Worm (Caenorhabditis elegans) whole organism, mixed stage, embryonic: ENCODE data around the gene K03H1.12.

Experiments
- M03D4.4 ChIP-seq: sonication (generic microtip); optimal IDR thresholded peaks from 2 replicates; lab custom pipeline; 2017; ENCODE audit warnings: mild to moderate bottlenecking, missing genetic modification characterization, missing compliant biosample characterization
- bed-3 ChIP-seq: fragments of 200-800 bp; sonication (Bioruptor generic); optimal IDR thresholded peaks from 3 replicates; lab custom pipeline; 2018; ENCODE audit warnings: mild to moderate bottlenecking, missing genetic modification characterization, moderate library complexity, missing compliant biosample characterization
- blmp-1 ChIP-seq: fragments of 150-350 bp; optimal IDR thresholded peaks from 2 replicates; lab custom pipeline; 2014; ENCODE audit warnings: missing biosample characterization, missing genetic modification characterization
- ceh-39 ChIP-seq: fragments of 150-350 bp; optimal IDR thresholded peaks from 2 replicates; lab custom pipeline; 2014; ENCODE audit warnings: missing biosample characterization, missing genetic modification characterization
- ceh-43 ChIP-seq: fragments of 200-800 bp; sonication (Bioruptor generic); optimal IDR thresholded peaks from 2 replicates; lab custom pipeline; 2018; ENCODE audit warnings: mild to moderate bottlenecking, missing genetic modification characterization, moderate library complexity, missing compliant biosample characterization
- ceh-83 ChIP-seq: fragments of 200-800 bp; sonication (Bioruptor generic); optimal IDR thresholded peaks from 2 replicates; lab custom pipeline; 2018; ENCODE audit warnings: mild to moderate bottlenecking, missing genetic modification characterization, missing compliant biosample characterization
- ces-1 ChIP-seq: fragments of 150-350 bp; optimal IDR thresholded peaks from 2 replicates; lab custom pipeline; 2014; ENCODE audit warnings: missing biosample characterization, missing genetic modification reagents, missing genetic modification characterization
- cnd-1 ChIP-seq: fragments of 200-800 bp; sonication (Bioruptor generic); optimal IDR thresholded peaks from 2 replicates; lab custom pipeline; 2018; ENCODE audit warnings: mild to moderate bottlenecking, missing genetic modification characterization, missing compliant biosample characterization
- drap-1 ChIP-seq: fragments of 200-800 bp; sonication (Bioruptor generic); optimal IDR thresholded peaks from 3 replicates; lab custom pipeline; 2018; ENCODE audit warnings: mild to moderate bottlenecking, missing genetic modification characterization, missing compliant biosample characterization
- elt-1 ChIP-seq: sonication (generic microtip); optimal IDR thresholded peaks from 2 replicates; lab custom pipeline; 2017; ENCODE audit warnings: missing genetic modification characterization, mild to moderate bottlenecking, missing compliant biosample characterization, antibody characterized with exemption, moderate library complexity, borderline replicate concordance; ENCODE audit not compliant: insufficient read depth
- elt-3 ChIP-seq: fragments of 150-350 bp; optimal IDR thresholded peaks from 2 replicates; lab custom pipeline; 2014; ENCODE audit warnings: missing biosample characterization, missing genetic modification characterization
- flh-1 ChIP-seq: fragments of 200-800 bp; sonication (Bioruptor generic); optimal IDR thresholded peaks from 2 replicates; lab custom pipeline; 2018; ENCODE audit warnings: mild to moderate bottlenecking, missing genetic modification characterization, moderate library complexity, missing compliant biosample characterization
- ham-2 ChIP-seq: fragments of 200-800 bp; sonication (Bioruptor generic); optimal IDR thresholded peaks from 2 replicates; lab custom pipeline; 2018; ENCODE audit warnings: mild to moderate bottlenecking, missing genetic modification characterization, missing compliant biosample characterization
- lin-13 ChIP-seq: fragments of 150-350 bp; optimal IDR thresholded peaks from 2 replicates; lab custom pipeline; 2014; ENCODE audit warnings: missing biosample characterization, missing genetic modification characterization
- lin-32 ChIP-seq: fragments of 200-800 bp; sonication (Bioruptor generic); optimal IDR thresholded peaks from 2 replicates; lab custom pipeline; 2018; ENCODE audit warnings: mild to moderate bottlenecking, missing genetic modification characterization, missing compliant biosample characterization
- lsy-2 ChIP-seq: fragments of 150-350 bp; optimal IDR thresholded peaks from 2 replicates; lab custom pipeline; 2014; ENCODE audit warnings: missing biosample characterization, missing genetic modification characterization
- mab-5 ChIP-seq: fragments of 150-350 bp; optimal IDR thresholded peaks from 2 replicates; lab custom pipeline; 2014; ENCODE audit warnings: missing biosample characterization, missing genetic modification characterization
- mep-1 ChIP-seq: fragments of 150-350 bp; optimal IDR thresholded peaks from 2 replicates; lab custom pipeline; 2017; ENCODE audit warnings: missing biosample characterization, missing genetic modification reagents, missing genetic modification characterization, inconsistent platforms
- mls-2 ChIP-seq: sonication (generic microtip); optimal IDR thresholded peaks from 2 replicates; lab custom pipeline; 2016; ENCODE audit warnings: mild to moderate bottlenecking, missing genetic modification characterization, moderate library complexity, missing compliant biosample characterization
- nhr-2 ChIP-seq: fragments of 150-350 bp; optimal IDR thresholded peaks from 2 replicates; lab custom pipeline; 2014; ENCODE audit warnings: missing biosample characterization, missing genetic modification characterization
- nhr-237 ChIP-seq: fragments of 150-350 bp; optimal IDR thresholded peaks from 2 replicates; lab custom pipeline; 2014; ENCODE audit warnings: missing biosample characterization, missing genetic modification characterization
- nhr-28 ChIP-seq: fragments of 150-350 bp; optimal IDR thresholded peaks from 2 replicates; lab custom pipeline; 2014; ENCODE audit warnings: missing biosample characterization, missing genetic modification characterization
- nhr-76 ChIP-seq: sonication (generic microtip); optimal IDR thresholded peaks from 2 replicates; lab custom pipeline; 2017; ENCODE audit warnings: missing biosample characterization, missing genetic modification characterization
- sem-2 ChIP-seq: fragments of 200-800 bp; sonication (Bioruptor generic); optimal IDR thresholded peaks from 2 replicates; lab custom pipeline; 2018; ENCODE audit warnings: mild to moderate bottlenecking, missing genetic modification characterization, missing compliant biosample characterization
- snpc-4 ChIP-seq: fragments of 150-350 bp; optimal IDR thresholded peaks from 2 replicates; lab custom pipeline; 2014; ENCODE audit warnings: missing biosample characterization, missing genetic modification characterization
- sptf-1 ChIP-seq: sonication (generic microtip); optimal IDR thresholded peaks from 2 replicates; lab custom pipeline; 2017; ENCODE audit warnings: mild to moderate bottlenecking, missing genetic modification characterization, moderate library complexity, missing compliant biosample characterization
- tbx-8 ChIP-seq: fragments of 200-800 bp; sonication (Bioruptor generic); optimal IDR thresholded peaks from 2 replicates; lab custom pipeline; 2018; ENCODE audit warnings: mild to moderate bottlenecking, missing genetic modification characterization, moderate library complexity, missing compliant biosample characterization
- unc-120 ChIP-seq: sonication (generic microtip); optimal IDR thresholded peaks from 2 replicates; lab custom pipeline; 2017; ENCODE audit warnings: missing genetic modification characterization, missing compliant biosample characterization; ENCODE audit not compliant: poor library complexity, severe bottlenecking
- unc-39 ChIP-seq: fragments of 150-350 bp; optimal IDR thresholded peaks from 2 replicates; lab custom pipeline; 2014; ENCODE audit warnings: missing biosample characterization, missing genetic modification characterization
- unc-62 ChIP-seq: fragments of 150-350 bp; optimal IDR thresholded peaks from 2 replicates; lab custom pipeline; 2014; ENCODE audit warnings: missing biosample characterization, missing genetic modification reagents, missing genetic modification characterization
- zip-8 ChIP-seq: fragments of 150-350 bp; optimal IDR thresholded peaks from 2 replicates; lab custom pipeline; 2014; ENCODE audit warnings: missing biosample characterization, missing genetic modification characterization
- ztf-11 ChIP-seq: fragments of 150-350 bp; optimal IDR thresholded peaks from 2 replicates; lab custom pipeline; 2014; ENCODE audit warnings: missing biosample characterization, missing genetic modification characterization

The K03H1.12 gene

ce11 chrIII:9929525-9929924 lies 11.9 kb upstream of the K03H1.12 start:
- no peak for TF ChIP-seq sem-2
- no peak for TF ChIP-seq flh-1 (GFP tag; lab: Kevin White, UChicago)
- TF ChIP-seq elt-1 = no peak
- no peak for TF ChIP-seq ham-2 (GFP tag; lab: Kevin White, UChicago)
- no peak for TF ChIP-seq ceh-39 (tag; lab: Kevin White, UChicago)
- TF ChIP-seq zip-8 (tag; lab: Kevin White, UChicago) = no peak
- no peak for TF ChIP-seq snpc-4
- TF ChIP-seq ceh-83 (GFP tag; lab: Kevin White, UChicago) = no peak
- no peak for TF ChIP-seq ceh-43 (GFP tag; lab: Kevin White, UChicago)
- no peak for TF ChIP-seq mep-1 (tag; lab: Kevin White, UChicago)
- no peak for TF ChIP-seq unc-120 (tag; lab: Kevin White, UChicago)
- TF ChIP-seq ces-1 = no peak

DNA sequence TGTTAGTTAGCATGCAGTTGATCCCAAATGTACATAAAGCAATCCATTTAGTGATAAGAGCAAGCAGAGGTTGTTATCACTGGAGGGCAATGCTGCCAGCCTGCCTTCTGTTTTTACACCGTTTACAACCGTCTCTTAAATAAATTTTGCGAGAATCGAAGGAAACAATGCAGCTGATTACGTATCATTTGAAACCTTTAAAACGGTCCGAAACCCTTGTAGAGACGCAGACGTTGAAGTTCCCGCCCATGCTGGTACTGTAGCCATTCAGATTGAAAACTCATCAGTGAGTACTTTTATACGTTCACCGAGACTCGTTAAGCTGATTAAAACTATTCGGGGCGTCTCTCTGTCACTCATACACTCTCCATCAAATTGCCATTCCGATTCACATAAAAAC lies 11.0 kb upstream of the K03H1.12 start:
- TF ChIP-seq sptf-1 (no peak), mls-2 (no peak), ham-2 (GFP tag; lab: Kevin White, UChicago) (no peak), drap-1 (GFP tag; lab: Kevin White, UChicago) (no peak), nhr-28 (no peak), unc-39 (tag; lab: Kevin White, UChicago) (no peak), blmp-1 (tag; lab: Kevin White, UChicago) (no peak), elt-3 (tag; lab: Kevin White, UChicago) (no peak), zip-8 (tag; lab: Kevin White, UChicago) (no peak), mep-1 (tag; lab: Kevin White, UChicago) (no peak), lin-32 (GFP tag; lab: Kevin White, UChicago) (no peak), bed-3 (GFP tag; lab: Kevin White, UChicago) (no peak), cnd-1 (tag; lab: Kevin White, UChicago) (no peak)

DNA sequence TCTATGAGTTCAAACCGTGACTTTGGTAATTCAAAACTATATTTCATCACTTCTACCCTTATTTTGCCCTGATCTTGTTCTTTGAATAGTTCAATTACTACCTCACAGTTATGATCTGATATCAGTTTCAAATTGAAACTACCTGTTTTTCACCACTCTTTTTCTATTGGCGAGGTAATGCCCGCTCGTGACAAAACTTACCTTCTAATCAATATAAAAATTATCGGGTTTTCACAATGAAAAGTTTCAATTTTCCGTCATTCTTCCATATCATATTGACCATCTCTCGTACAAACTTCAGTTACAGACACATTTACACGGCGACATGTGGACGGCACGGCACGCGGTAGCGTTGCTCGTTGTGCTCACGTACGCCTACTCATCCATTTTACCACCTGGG lies 9.3 kb upstream of the K03H1.12 start, which contains the start of gene dec-7:
TSS of gene dec-7 (plus strand) at position 308 of the 400 bp plus-strand sequence.
- TF ChIP-seq sptf-1 (no peak), ztf-11 (no peak), sem-2 (no peak), nhr-76 (tag; lab: Kevin White, UChicago) (no peak), unc-39 (tag; lab: Kevin White, UChicago) (no peak), lin-32 (GFP tag; lab: Kevin White, UChicago) (no peak), unc-120 (tag; lab: Kevin White, UChicago) (no peak), snpc-4 (no peak), bed-3 (GFP tag; lab: Kevin White, UChicago) (no peak), mab-5 (tag; lab: Kevin White, UChicago) (no peak), nhr-2 (no peak), cnd-1 (tag; lab: Kevin White, UChicago) (no peak), blmp-1 (tag; lab: Kevin White, UChicago) (no peak), elt-1 (no peak)

DNA sequence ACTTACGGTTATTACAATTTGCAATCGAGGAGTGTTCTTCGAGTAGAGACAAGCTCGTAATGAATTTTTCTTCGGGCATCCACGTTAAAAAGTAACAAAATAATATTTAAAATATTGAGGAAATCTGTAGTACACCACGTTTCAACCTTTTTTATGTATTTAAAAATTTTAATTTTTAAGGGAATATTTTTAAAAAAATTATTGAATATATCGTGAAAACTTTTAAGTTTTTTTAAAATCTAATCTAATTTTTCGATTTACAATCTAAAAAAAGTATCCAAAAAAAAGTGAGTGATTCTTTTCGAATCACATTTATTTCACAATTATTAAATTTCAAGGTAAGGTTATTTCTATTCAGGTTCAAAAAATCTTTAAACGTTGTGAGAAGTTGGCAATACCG lies 3.3 kb downstream of the K03H1.12 start, which contains the start of gene gln-2:
TSS of gene gln-2 (minus strand) at position 101 of the 400 bp plus-strand sequence.
- TF ChIP-seq zip-8 (tag; lab: Kevin White, UChicago) = no peak
- no peak for TF ChIP-seq sptf-1
- no peak for TF ChIP-seq lsy-2 (tag; lab: Kevin White, UChicago)
- TF ChIP-seq ces-1 = no peak
- no peak for TF ChIP-seq nhr-237 (tag; lab: Kevin White, UChicago)
- TF ChIP-seq lin-13 (tag; lab: Kevin White, UChicago) = no peak
- TF ChIP-seq cnd-1 (tag; lab: Kevin White, UChicago) = no peak
- no peak for TF ChIP-seq M03D4.4 (tag; lab: Kevin White, UChicago)
- TF ChIP-seq mab-5 (tag; lab: Kevin White, UChicago) = no peak
- no peak for TF ChIP-seq unc-120 (tag; lab: Kevin White, UChicago)
- TF ChIP-seq nhr-28 = no peak
- no peak for TF ChIP-seq flh-1 (GFP tag; lab: Kevin White, UChicago)
- no peak for TF ChIP-seq tbx-8
- TF ChIP-seq elt-1 = no peak
- no peak for TF ChIP-seq snpc-4

- no peak for TF ChIP-seq mab-5 (tag; lab: Kevin White, UChicago)
- no peak for TF ChIP-seq zip-8 (tag; lab: Kevin White, UChicago)
- no peak for TF ChIP-seq drap-1 (GFP tag; lab: Kevin White, UChicago)
- TF ChIP-seq M03D4.4 (tag; lab: Kevin White, UChicago) = no peak
- no peak for TF ChIP-seq nhr-2
- no peak for TF ChIP-seq nhr-237 (tag; lab: Kevin White, UChicago)
- TF ChIP-seq elt-3 (tag; lab: Kevin White, UChicago) = no peak
- TF ChIP-seq ceh-83 (GFP tag; lab: Kevin White, UChicago) = no peak
- no peak for TF ChIP-seq lin-13 (tag; lab: Kevin White, UChicago)
- no peak for TF ChIP-seq unc-120 (tag; lab: Kevin White, UChicago)
- TF ChIP-seq lin-32 (GFP tag; lab: Kevin White, UChicago) = no peak
- no peak for TF ChIP-seq cnd-1 (tag; lab: Kevin White, UChicago)
- TF ChIP-seq unc-62 (GFP tag; lab: Kevin White, UChicago) = no peak
- TF ChIP-seq, all 35 proteins: peak for 0
Observed at ce11 chrIII:9946806-9947419, 5.5 kb downstream of the K03H1.12 start, which contains the start of gene K03H1.7. TSS of gene K03H1.7 (plus strand) at chrIII:9947405.
